Worm (Caenorhabditis elegans) whole organism, L4 larva: ENCODE measurements around the gene C33D3.5.
A peak's percentile ranks its signal among the peaks of the same experiment; 100 is the strongest.

Experiments
- F10B5.3 ChIP-seq: sonication (generic microtip); optimal IDR thresholded peaks from 2 replicates; lab custom pipeline; 2016; ENCODE audit warnings: mild to moderate bottlenecking, missing genetic modification characterization, missing compliant biosample characterization
- F26F4.8 ChIP-seq: fragments of 200-800 bp; sonication (Bioruptor generic); conservative IDR thresholded peaks from 2 replicates; pipeline ENCODE4 v1.3.6; 2022; ENCODE audit warnings: missing genetic modification characterization, missing compliant biosample characterization
- F37D6.2 ChIP-seq: sonication (generic microtip); optimal IDR thresholded peaks from 2 replicates; lab custom pipeline; 2016; ENCODE audit warnings: mild to moderate bottlenecking, missing genetic modification characterization, missing compliant biosample characterization
- F44E2.7 ChIP-seq: fragments of 200-800 bp; sonication (Bioruptor generic); IDR thresholded peaks from 2 replicates; pipeline ENCODE4 v2.1.2; 2022; ENCODE audit warnings: missing genetic modification characterization, missing compliant biosample characterization
- Y105C5A.15 ChIP-seq: fragments of 200-800 bp; sonication (Bioruptor generic); IDR thresholded peaks from 2 replicates; pipeline ENCODE4 v1.3.6; 2022; ENCODE audit warnings: missing genetic modification characterization, missing compliant biosample characterization
- Y48G9A.11 ChIP-seq: fragments of 200-800 bp; sonication (Bioruptor generic); IDR thresholded peaks from 2 replicates; pipeline ENCODE4 v1.3.6; 2022; ENCODE audit warnings: missing genetic modification reagents, missing genetic modification characterization, missing compliant biosample characterization
- Y75B8A.6 ChIP-seq: fragments of 200-800 bp; sonication (Bioruptor generic); IDR thresholded peaks from 2 replicates; pipeline ENCODE4 v1.3.6; 2022; ENCODE audit warnings: missing genetic modification reagents, missing genetic modification characterization, missing compliant biosample characterization
- aha-1 ChIP-seq: fragments of 150-350 bp; peaks from one replicate; lab custom pipeline; 2014; ENCODE audit warnings: missing biosample characterization, missing genetic modification characterization
- aly-2 ChIP-seq: sonication (generic microtip); optimal IDR thresholded peaks from 2 replicates; lab custom pipeline; 2018; ENCODE audit warnings: missing biosample characterization, missing genetic modification characterization
- attf-4 ChIP-seq: sonication (generic microtip); optimal IDR thresholded peaks from 3 replicates; lab custom pipeline; 2017; ENCODE audit warnings: missing biosample characterization, missing genetic modification characterization
- ceh-28 ChIP-seq: fragments of 150-350 bp; optimal IDR thresholded peaks from 2 replicates; lab custom pipeline; 2014; ENCODE audit warnings: missing biosample characterization, missing genetic modification reagents, missing genetic modification characterization
- cey-2 ChIP-seq: sonication (generic microtip); optimal IDR thresholded peaks from 3 replicates; lab custom pipeline; 2017; ENCODE audit warnings: missing genetic modification characterization, mild to moderate bottlenecking, missing compliant biosample characterization, antibody characterized with exemption, borderline replicate concordance; ENCODE audit not compliant: insufficient read depth
- dmd-6 ChIP-seq: fragments of 200-800 bp; sonication (Bioruptor generic); IDR thresholded peaks from 2 replicates; pipeline ENCODE4 v1.3.6; 2022; ENCODE audit warnings: missing genetic modification reagents, missing genetic modification characterization, missing compliant biosample characterization
- dmd-8 ChIP-seq: fragments of 200-800 bp; sonication (Bioruptor generic); IDR thresholded peaks from 2 replicates; pipeline ENCODE4 v1.3.6; 2022; ENCODE audit warnings: missing genetic modification characterization, missing compliant biosample characterization
- gei-8 ChIP-seq: fragments of 200-800 bp; sonication (Bioruptor generic); optimal IDR thresholded peaks from 2 replicates; lab custom pipeline; 2018; ENCODE audit warnings: mild to moderate bottlenecking, missing genetic modification characterization, missing compliant biosample characterization
- lin-39 ChIP-seq: fragments of 150-350 bp; optimal IDR thresholded peaks from 2 replicates; lab custom pipeline; 2014; ENCODE audit warnings: missing biosample characterization, missing genetic modification reagents, missing genetic modification characterization
- lir-3 ChIP-seq: sonication (generic microtip); optimal IDR thresholded peaks from 2 replicates; lab custom pipeline; 2016; ENCODE audit warnings: mild to moderate bottlenecking, missing genetic modification characterization, missing compliant biosample characterization
- madf-5 ChIP-seq, 2 experiments: fragments of 200-800 bp; sonication (Bioruptor generic); IDR thresholded peaks; 2 replicates each; pipeline ENCODE4 v1.3.6; 2022; ENCODE audit warnings: missing compliant biosample characterization in 2 of 2, missing genetic modification characterization in 2 of 2
- mdt-29 ChIP-seq: fragments of 200-800 bp; sonication (Bioruptor generic); IDR thresholded peaks from 2 replicates; pipeline ENCODE4 v1.3.6; 2022; ENCODE audit warnings: missing genetic modification reagents, missing genetic modification characterization, missing compliant biosample characterization
- mep-1 ChIP-seq: fragments of 150-350 bp; sonication (generic microtip); optimal IDR thresholded peaks from 3 replicates; lab custom pipeline; 2014; ENCODE audit warnings: missing biosample characterization, missing genetic modification characterization
- mxl-2 ChIP-seq: fragments of 200-800 bp; sonication (Bioruptor generic); conservative IDR thresholded peaks from 2 replicates; pipeline ENCODE4 v1.3.6; 2022; ENCODE audit warnings: missing genetic modification reagents, missing genetic modification characterization, missing compliant biosample characterization
- mxl-3 ChIP-seq: fragments of 200-800 bp; sonication (Bioruptor generic); optimal IDR thresholded peaks from 2 replicates; lab custom pipeline; 2018; ENCODE audit warnings: mild to moderate bottlenecking, missing genetic modification characterization, missing compliant biosample characterization
- nhr-11 ChIP-seq: fragments of 150-350 bp; optimal IDR thresholded peaks from 2 replicates; lab custom pipeline; 2014; ENCODE audit warnings: missing biosample characterization, missing genetic modification characterization
- nhr-237 ChIP-seq: sonication (generic microtip); optimal IDR thresholded peaks from 2 replicates; lab custom pipeline; 2017; ENCODE audit warnings: missing biosample characterization, missing genetic modification characterization
- nhr-25 ChIP-seq: sonication (generic microtip); optimal IDR thresholded peaks from 2 replicates; lab custom pipeline; 2017; ENCODE audit warnings: missing genetic modification characterization, mild to moderate bottlenecking, missing compliant biosample characterization, antibody characterized with exemption, moderate library complexity, borderline replicate concordance; ENCODE audit not compliant: insufficient read depth
- nhr-6 ChIP-seq: fragments of 150-350 bp; optimal IDR thresholded peaks from 2 replicates; lab custom pipeline; 2014; ENCODE audit warnings: missing biosample characterization, missing genetic modification characterization
- nhr-77 ChIP-seq: fragments of 150-350 bp; optimal IDR thresholded peaks from 2 replicates; lab custom pipeline; 2014; ENCODE audit warnings: missing biosample characterization, missing genetic modification characterization
- pqm-1 ChIP-seq: sonication (generic microtip); optimal IDR thresholded peaks from 2 replicates; lab custom pipeline; 2017; ENCODE audit warnings: missing biosample characterization, missing genetic modification characterization
- rbr-2 ChIP-seq: sonication (generic microtip); optimal IDR thresholded peaks from 2 replicates; lab custom pipeline; 2016; ENCODE audit warnings: missing genotype, missing genetic modification characterization, missing compliant biosample characterization
- saeg-2 ChIP-seq: fragments of 200-800 bp; sonication (Bioruptor generic); IDR thresholded peaks from 2 replicates; pipeline ENCODE4 v1.3.6; 2022; ENCODE audit warnings: missing genetic modification reagents, missing genetic modification characterization, missing compliant biosample characterization
- set-16 ChIP-seq: fragments of 200-800 bp; sonication (Bioruptor generic); IDR thresholded peaks from 2 replicates; pipeline ENCODE4 v1.3.6; 2022; ENCODE audit warnings: missing genetic modification reagents, missing genetic modification characterization, missing compliant biosample characterization
- spr-1 ChIP-seq: sonication (generic microtip); optimal IDR thresholded peaks from 2 replicates; lab custom pipeline; 2016; ENCODE audit warnings: mild to moderate bottlenecking, missing genetic modification characterization, missing compliant biosample characterization
- tag-97 ChIP-seq: fragments of 200-800 bp; sonication (Bioruptor generic); IDR thresholded peaks from 2 replicates; pipeline ENCODE4 v1.3.6; 2022; ENCODE audit warnings: missing genetic modification characterization, missing compliant biosample characterization
- unc-62 ChIP-seq, 3 experiments: fragments of 150-350 bp in 1 of 3; sonication (generic microtip); optimal IDR thresholded peaks in 2 of 3; peaks in 1 of 3; 1 replicate in 1 of 3; 2 replicates in 2 of 3; lab custom pipeline; 2014 to 2017; ENCODE audit warnings: missing biosample characterization in 3 of 3, missing genetic modification characterization in 3 of 3, missing genetic modification reagents in 3 of 3, missing genotype in 1 of 3
- vab-7 ChIP-seq: fragments of 200-800 bp; sonication (Bioruptor generic); IDR thresholded peaks from 2 replicates; pipeline ENCODE4 v1.3.6; 2022; ENCODE audit warnings: missing genetic modification reagents, missing genetic modification characterization, missing compliant biosample characterization
- zfp-3 ChIP-seq: fragments of 200-800 bp; sonication (Bioruptor generic); conservative IDR thresholded peaks from 2 replicates; pipeline ENCODE4 v1.3.6; 2022; ENCODE audit warnings: missing genetic modification reagents, missing genetic modification characterization, missing compliant biosample characterization
- zip-2 ChIP-seq: fragments of 150-350 bp; optimal IDR thresholded peaks from 2 replicates; lab custom pipeline; 2014; ENCODE audit warnings: missing biosample characterization, missing genetic modification characterization
- ztf-11 ChIP-seq: fragments of 150-350 bp; optimal IDR thresholded peaks from 2 replicates; lab custom pipeline; 2014; ENCODE audit warnings: missing biosample characterization, missing genetic modification characterization

C33D3.5 gene

ce11 chrX:10499590-10499989, 8.4 kb downstream of the C33D3.5 start, which contains the start of gene vab-3:
vab-3 (plus strand) TSS chrX:10499890.
- no peak for TF ChIP-seq Y75B8A.6 (GFP tag; lab: Robert Waterston, UW)
- no peak for TF ChIP-seq dmd-8 (GFP tag; lab: Robert Waterston, UW)
- no peak for TF ChIP-seq pqm-1 (tag; lab: Kevin White, UChicago)
- no peak for TF ChIP-seq nhr-11 (tag; lab: Kevin White, UChicago)

ce11 chrX:10503393-10503792, 12.2 kb downstream of the C33D3.5 start:
- no peak for TF ChIP-seq ceh-28 (tag; lab: Kevin White, UChicago)
- no peak for TF ChIP-seq tag-97
- TF ChIP-seq madf-5 (GFP tag; IDR thresholded peaks at IDR 0.05; lab: Robert Waterston, UW): no peak
- no peak for TF ChIP-seq F10B5.3 (tag; lab: Kevin White, UChicago)
- no peak for TF ChIP-seq gei-8 (GFP tag; lab: Kevin White, UChicago)
- no peak for TF ChIP-seq vab-7 (GFP tag; lab: Robert Waterston, UW)
- TF ChIP-seq set-16 (GFP tag; lab: Robert Waterston, UW): no peak
- no peak for TF ChIP-seq mxl-3 (GFP tag; lab: Kevin White, UChicago)
- TF ChIP-seq zfp-3 (GFP tag; lab: Robert Waterston, UW): no peak
- TF ChIP-seq lin-39 (tag; lab: Kevin White, UChicago): no peak
- no peak for TF ChIP-seq F26F4.8
- TF ChIP-seq zip-2 (tag; lab: Kevin White, UChicago): no peak
- no peak for TF ChIP-seq nhr-25 (tag; lab: Kevin White, UChicago)
- no peak for TF ChIP-seq F44E2.7 (GFP tag; lab: Robert Waterston, UW)
- TF ChIP-seq aly-2 (tag; lab: Kevin White, UChicago): no peak
- TF ChIP-seq nhr-237 (tag; lab: Kevin White, UChicago): no peak
- TF ChIP-seq lir-3 (tag; lab: Kevin White, UChicago): no peak
- no peak for TF ChIP-seq spr-1 (tag; lab: Kevin White, UChicago)
- no peak for TF ChIP-seq dmd-6
- TF ChIP-seq mdt-29: no peak

- TF ChIP-seq attf-4 (tag; lab: Kevin White, UChicago) (no peak), Y105C5A.15 (GFP tag; lab: Robert Waterston, UW) (no peak), aha-1 (tag; lab: Kevin White, UChicago) (no peak), mep-1 (tag; lab: Kevin White, UChicago) (no peak), rbr-2 (tag; lab: Kevin White, UChicago) (no peak), ztf-11 (tag; lab: Kevin White, UChicago) (no peak)
- TF ChIP-seq, all 104 proteins: peak for 0
Observed at ce11 chrX:10505193-10505592, 14.0 kb downstream of the C33D3.5 start.

- TF ChIP-seq nhr-237 (tag; lab: Kevin White, UChicago) (no peak), saeg-2 (no peak), unc-62 (GFP tag; optimal IDR thresholded peaks at IDR 0.05 in 1 of 2; lab: Kevin White, UChicago) (peak in 1 of 2 experiments; percentile 70), unc-62 (tag; optimal IDR thresholded peaks at IDR 0.05; lab: Kevin White, UChicago) (no peak), mxl-2 (no peak)
Observed at ce11 chrX:10507971-10508370, 16.8 kb downstream of the C33D3.5 start.

ce11 chrX:10514056-10514455, 22.9 kb downstream of the C33D3.5 start:
- no peak for TF ChIP-seq F37D6.2
- no peak for TF ChIP-seq Y48G9A.11 (GFP tag; lab: Robert Waterston, UW)
- TF ChIP-seq nhr-6 (tag; lab: Kevin White, UChicago): no peak
- TF ChIP-seq cey-2: no peak
- TF ChIP-seq nhr-77 (tag; lab: Kevin White, UChicago): no peak
- TF ChIP-seq, all 104 proteins: peak for 0
